Fruit fly (Drosophila melanogaster): ENCODE results near the gene Myo28B1.

DNA sequence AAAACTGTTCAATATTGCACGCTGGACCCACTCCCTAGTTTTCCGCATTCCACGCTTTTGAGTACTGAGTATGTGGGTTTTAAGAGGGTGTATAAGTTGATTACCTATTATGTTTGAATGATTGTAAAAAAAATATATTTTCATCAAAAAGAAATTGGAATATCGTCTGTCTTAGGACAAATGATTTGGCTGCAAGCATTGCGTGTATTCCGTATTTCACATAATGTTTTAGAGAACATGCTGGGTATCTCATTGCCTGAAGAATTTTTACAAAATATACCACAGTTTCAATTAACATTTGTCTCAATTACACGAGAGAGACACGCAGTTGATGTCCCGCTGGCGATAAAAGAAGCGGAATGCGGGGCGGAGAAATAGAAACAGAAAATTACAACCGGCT is 33.1 kb upstream of the Myo28B1 start:
- TF ChIP-seq ttk (optimal IDR thresholded peaks at IDR 0.05) (no peak), insv (optimal IDR thresholded peaks at IDR 0.05) (no peak), psq (optimal IDR thresholded peaks at IDR 0.05) (no peak), Sin3A (optimal IDR thresholded peaks at IDR 0.05) (no peak), Myc (optimal IDR thresholded peaks at IDR 0.05) (no peak), h (optimal IDR thresholded peaks at IDR 0.05) (no peak)

All from Kc167 (cell line).